Fruit fly (Drosophila melanogaster): Measurements from ENCODE around the gene CG6118.

The CG6118 gene

DNA sequence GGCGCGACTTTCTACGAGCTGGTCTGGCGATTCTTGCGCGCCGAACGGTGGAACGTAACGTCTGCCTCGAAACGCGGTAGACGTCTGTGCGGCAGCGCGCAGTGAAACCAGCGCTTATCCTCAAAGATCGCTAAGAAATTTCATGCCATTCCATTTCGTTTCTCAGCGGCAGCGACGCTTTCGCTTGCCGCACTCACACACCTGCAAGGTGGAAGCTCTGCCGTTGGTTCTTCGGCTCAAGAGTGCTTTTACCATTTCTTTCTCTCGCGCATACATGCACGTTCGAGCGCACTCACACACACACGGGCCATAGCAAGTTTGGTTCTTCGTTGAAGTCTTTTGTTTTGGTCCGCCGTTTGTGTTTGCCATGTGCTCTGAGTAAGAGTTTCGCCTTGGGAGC is at the start of gene CG6118:
Gene CG6118 (minus strand): TSS at position 63 of the 400 bp plus-strand sequence.
- TF ChIP-seq psq (optimal IDR thresholded peaks at IDR 0.05), result no peak
- TF ChIP-seq EcR (GFP tag; optimal IDR thresholded peaks at IDR 0.05), result no peak
- TF ChIP-seq CG8478 (optimal IDR thresholded peaks at IDR 0.05), result no peak
- TF ChIP-seq usp (GFP tag; optimal IDR thresholded peaks at IDR 0.05), result no peak
- TF ChIP-seq pan (optimal IDR thresholded peaks at IDR 0.05), result no peak
- no peak for TF ChIP-seq Dll (optimal IDR thresholded peaks at IDR 0.05)

DNA sequence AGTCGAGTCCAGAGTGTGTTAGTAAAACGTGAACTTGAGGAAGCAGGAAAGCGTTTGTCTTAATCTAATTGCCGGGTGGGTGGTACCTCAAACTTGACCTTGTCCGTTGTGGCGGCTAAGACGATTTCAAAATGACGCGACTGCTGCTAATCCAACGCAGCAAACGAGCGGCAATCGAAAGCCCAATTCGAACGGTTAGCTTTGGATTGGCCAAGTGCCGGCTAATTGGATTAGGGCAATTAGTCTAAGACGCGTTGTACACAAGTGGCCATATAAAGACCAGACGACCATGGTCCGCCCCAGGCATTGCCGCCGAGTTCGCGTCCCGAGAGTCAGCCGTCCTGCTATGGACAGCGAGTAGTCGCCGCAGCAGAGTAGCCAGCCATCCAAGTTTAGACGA is 48.3 kb upstream of the CG6118 start, which contains the start of gene Rh6:
Gene Rh6 (plus strand): TSS at position 301 of the 400 bp plus-strand sequence.
- no peak for TF ChIP-seq usp (GFP tag; optimal IDR thresholded peaks at IDR 0.05)
- TF ChIP-seq CG8478 (optimal IDR thresholded peaks at IDR 0.05), result no peak
- no peak for TF ChIP-seq pan (optimal IDR thresholded peaks at IDR 0.05)
- no peak for TF ChIP-seq EcR (GFP tag; optimal IDR thresholded peaks at IDR 0.05)
- no peak for TF ChIP-seq psq (optimal IDR thresholded peaks at IDR 0.05)
- no peak for TF ChIP-seq Dll (optimal IDR thresholded peaks at IDR 0.05)

DNA sequence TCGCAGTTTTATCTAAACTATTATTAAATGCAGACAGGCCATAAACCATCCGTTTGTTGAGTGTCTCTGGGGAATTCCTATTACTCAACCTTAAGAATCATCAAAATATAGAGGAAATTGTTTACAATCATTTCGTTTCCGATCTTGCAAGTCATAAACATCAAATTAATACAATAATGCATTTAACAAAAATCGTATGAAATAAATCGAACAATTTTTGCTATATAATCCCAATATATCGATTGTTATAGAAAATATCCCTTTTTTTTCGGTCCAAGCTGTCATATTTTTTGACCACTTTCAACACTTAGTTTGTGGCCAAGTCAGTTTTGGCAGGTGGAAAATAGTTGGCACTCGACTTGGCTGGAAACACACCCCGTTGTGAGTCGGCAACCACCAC is 47.1 kb upstream of the CG6118 start, which contains the start of gene B9d1:
Gene B9d1 (plus strand): TSS at position 301 of the 400 bp plus-strand sequence.
- TF ChIP-seq Dll (optimal IDR thresholded peaks at IDR 0.05) (no peak), pan (optimal IDR thresholded peaks at IDR 0.05) (no peak), psq (optimal IDR thresholded peaks at IDR 0.05) (no peak), CG8478 (optimal IDR thresholded peaks at IDR 0.05) (no peak), EcR (GFP tag; optimal IDR thresholded peaks at IDR 0.05) (no peak), usp (GFP tag; optimal IDR thresholded peaks at IDR 0.05) (no peak)

DNA sequence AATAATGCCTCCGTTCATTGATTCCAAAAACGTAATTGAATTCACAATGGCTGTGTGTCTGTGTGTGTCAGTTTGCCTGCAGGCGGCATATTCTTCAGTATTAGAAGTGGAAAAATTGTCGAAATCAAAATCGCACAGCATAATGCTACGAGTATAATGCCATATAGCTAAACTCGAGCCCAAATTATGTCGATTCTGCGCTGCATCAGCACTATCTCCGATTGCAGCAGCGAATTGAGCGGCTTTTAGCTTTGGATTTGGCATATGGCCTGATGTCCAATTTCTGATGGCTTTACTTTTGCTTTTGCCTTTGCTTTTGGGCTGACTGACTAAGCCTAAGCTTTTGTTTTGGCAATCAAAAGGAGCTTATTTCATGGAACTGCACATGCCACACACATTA is 45.5 kb upstream of the CG6118 start:
- TF ChIP-seq psq (optimal IDR thresholded peaks at IDR 0.05) (no peak), Dll (optimal IDR thresholded peaks at IDR 0.05) (no peak), EcR (GFP tag; optimal IDR thresholded peaks at IDR 0.05) (no peak), usp (GFP tag; optimal IDR thresholded peaks at IDR 0.05) (no peak), pan (optimal IDR thresholded peaks at IDR 0.05) (no peak), CG8478 (optimal IDR thresholded peaks at IDR 0.05) (no peak)

DNA sequence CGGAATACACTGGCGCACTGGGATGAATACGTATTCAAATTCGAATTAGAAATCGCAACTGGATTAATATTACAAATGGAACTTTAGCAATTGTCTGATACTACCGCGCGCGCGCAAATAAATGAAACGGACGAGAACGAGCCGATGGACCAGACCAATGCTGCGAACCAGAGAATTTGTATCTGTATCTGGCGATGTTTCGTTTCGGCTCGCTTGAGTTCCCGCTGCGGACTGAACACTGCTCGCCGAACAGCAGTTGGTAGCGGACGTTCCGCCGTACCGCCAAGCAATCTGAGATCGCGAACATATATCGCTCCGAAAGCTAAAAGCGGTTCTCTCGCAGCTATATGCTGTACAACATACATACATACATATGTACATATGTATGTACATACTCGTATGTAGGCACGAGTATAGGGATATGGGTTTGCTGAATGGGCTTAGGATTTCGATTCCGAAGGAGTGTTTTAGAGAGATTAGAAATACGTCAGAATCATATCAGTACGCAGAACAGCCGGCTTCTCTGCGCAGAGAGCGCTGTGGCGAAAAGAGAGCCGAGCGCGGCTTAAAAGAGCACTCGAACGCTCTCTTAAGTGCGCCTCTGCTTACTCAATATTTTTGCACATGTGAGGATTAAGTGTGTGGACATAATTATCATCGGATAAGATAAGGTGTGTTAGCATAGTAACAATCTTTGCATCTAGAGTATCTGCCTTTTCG is 41.6 kb upstream of the CG6118 start, which contains the start of gene AdamTS-A:
Gene AdamTS-A (minus strand): TSS at position 221 of the 720 bp plus-strand sequence.
- TF ChIP-seq CG8478 (optimal IDR thresholded peaks at IDR 0.05) (no peak), Dll (optimal IDR thresholded peaks at IDR 0.05) (peak; percentile 55), EcR (GFP tag; optimal IDR thresholded peaks at IDR 0.05) (no peak), pan (optimal IDR thresholded peaks at IDR 0.05) (no peak), usp (GFP tag; optimal IDR thresholded peaks at IDR 0.05) (no peak)

DNA sequence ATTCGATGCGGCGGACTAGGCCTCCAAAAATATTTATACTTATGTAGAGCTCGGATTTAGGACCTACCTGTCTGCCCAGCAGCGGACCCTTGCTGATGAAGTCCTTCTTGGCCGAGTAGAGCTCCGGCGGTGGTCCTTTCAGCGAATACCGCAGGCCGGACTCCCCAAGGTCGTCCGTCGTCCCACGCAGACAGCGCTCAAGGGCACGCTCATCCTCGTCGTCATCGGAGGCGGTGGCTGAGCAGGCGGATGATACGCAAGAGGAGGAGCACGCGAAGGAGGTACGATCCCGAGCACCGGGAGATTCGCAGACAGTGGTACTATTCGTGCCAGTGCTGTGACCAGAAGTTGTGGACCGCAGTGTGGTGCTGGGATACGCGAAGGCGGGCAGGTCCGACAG is 40.3 kb upstream of the CG6118 start:
- TF ChIP-seq EcR (GFP tag; optimal IDR thresholded peaks at IDR 0.05), result no peak
- no peak for TF ChIP-seq Dll (optimal IDR thresholded peaks at IDR 0.05)
- TF ChIP-seq pan (optimal IDR thresholded peaks at IDR 0.05), result no peak
- no peak for TF ChIP-seq CG8478 (optimal IDR thresholded peaks at IDR 0.05)

DNA sequence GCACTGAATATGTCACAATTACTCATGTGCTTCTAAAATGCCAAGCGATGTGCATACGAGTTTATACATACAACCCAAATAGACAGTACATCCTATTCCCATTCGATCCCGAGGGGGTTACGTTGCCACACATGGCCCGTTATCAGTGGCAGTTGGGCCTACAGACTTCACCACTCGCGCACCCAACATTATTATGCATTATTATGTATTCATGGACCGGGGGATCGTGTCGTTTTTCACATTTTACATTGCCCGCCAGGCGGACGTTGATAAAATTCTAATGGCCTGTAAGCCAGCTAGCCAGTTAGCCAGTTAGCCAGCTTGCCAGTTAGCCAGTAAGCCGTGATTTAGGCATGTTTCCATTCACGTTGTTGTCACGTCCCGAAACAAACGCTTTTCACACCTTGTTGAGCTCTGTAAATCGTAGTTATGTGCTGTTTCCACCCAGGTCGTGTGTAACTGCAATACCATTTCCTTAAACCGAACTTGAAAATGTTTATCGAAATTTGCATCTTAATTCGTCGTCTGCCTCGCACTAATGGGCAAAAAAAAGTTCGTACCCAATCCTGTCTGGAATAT is 38.9 kb upstream of the CG6118 start:
- no peak for TF ChIP-seq EcR (GFP tag; optimal IDR thresholded peaks at IDR 0.05)
- TF ChIP-seq pan (optimal IDR thresholded peaks at IDR 0.05), result no peak
- no peak for TF ChIP-seq usp (GFP tag; optimal IDR thresholded peaks at IDR 0.05)
- no peak for TF ChIP-seq psq (optimal IDR thresholded peaks at IDR 0.05)
- TF ChIP-seq Dll (optimal IDR thresholded peaks at IDR 0.05), result no peak
- no peak for TF ChIP-seq CG8478 (optimal IDR thresholded peaks at IDR 0.05)

DNA sequence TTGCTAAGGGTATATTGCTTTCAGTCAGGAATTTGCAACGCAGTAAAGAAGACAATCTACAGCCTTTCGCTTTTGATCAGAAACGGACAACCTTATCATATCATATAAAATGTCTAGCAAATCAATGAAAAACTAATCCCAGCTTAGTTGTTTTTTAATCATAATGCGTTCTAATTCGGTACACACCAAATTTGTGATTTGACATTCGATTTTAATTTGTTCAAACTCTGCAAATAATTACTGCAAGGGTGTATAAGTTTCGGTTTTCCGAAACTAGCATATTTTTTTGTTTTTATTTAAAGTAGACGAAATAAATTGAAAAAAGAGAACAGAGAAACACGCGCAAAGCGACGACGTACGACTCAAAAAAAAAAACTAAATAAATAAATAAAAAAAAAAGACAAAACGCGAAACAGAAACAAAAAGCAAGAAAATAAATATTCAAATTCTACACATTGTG is 38.2 kb upstream of the CG6118 start:
- TF ChIP-seq EcR (GFP tag; optimal IDR thresholded peaks at IDR 0.05) (no peak), CG8478 (optimal IDR thresholded peaks at IDR 0.05) (no peak), usp (GFP tag; optimal IDR thresholded peaks at IDR 0.05) (no peak)

DNA sequence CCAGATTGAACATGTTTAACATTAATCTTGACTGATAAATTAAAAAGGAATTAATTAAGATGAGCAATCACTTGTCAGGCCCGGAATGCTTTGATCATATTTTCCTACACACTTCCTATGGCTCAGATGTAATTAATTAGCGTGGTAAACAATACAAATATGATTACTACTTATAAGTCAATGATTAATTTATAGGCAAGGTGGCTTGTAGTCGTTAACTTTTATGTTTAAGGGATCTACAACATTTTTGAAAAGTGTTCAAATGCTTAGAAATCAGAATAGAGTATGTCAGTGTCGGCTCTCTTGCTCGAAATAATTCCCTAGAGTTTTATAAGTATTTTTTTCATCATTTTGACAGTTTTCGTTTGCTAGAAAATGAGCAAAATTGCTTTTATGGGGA is 37.2 kb upstream of the CG6118 start:
- TF ChIP-seq EcR (GFP tag; optimal IDR thresholded peaks at IDR 0.05), result no peak
- TF ChIP-seq psq (optimal IDR thresholded peaks at IDR 0.05), result no peak
- TF ChIP-seq usp (GFP tag; optimal IDR thresholded peaks at IDR 0.05), result no peak

DNA sequence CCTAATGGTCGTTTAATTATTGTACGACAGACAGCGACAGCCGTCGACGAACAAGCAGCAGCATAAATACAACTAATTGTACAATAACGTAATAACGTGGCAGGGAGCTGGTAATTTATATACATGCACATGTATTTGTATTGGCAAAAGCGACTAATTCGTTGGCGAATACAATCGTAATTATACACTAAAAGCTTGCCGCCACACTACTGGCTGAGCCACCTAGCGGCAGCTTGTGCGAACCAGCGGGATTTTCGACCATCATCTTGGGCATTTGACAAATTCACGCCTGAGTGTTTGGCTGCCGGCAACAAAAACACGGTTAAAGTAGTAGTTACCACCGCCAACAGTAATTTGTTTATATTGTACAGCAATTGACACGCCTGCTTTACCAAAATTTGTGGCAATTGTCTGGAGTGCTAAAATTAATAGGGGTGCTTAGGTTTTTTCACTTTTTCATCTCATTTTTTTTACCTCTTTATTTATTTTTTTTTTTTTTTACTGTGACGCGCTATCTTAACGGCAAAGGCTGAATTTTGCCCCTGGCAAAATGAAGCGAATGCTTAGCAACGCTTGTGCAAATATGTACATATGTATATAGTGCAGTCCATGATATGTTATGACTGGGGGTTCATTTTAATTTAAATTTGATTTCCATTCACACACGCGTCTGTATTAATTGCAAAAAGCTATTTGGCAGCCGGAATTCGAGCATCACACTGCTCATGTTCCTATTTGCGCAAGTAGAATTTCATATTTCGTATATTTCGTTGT is 33.6 kb upstream of the CG6118 start:
- no peak for TF ChIP-seq EcR (GFP tag; optimal IDR thresholded peaks at IDR 0.05)
- no peak for TF ChIP-seq CG8478 (optimal IDR thresholded peaks at IDR 0.05)
- TF ChIP-seq pan (optimal IDR thresholded peaks at IDR 0.05), result no peak
- TF ChIP-seq usp (GFP tag; optimal IDR thresholded peaks at IDR 0.05), result no peak
- TF ChIP-seq Dll (optimal IDR thresholded peaks at IDR 0.05), result no peak

DNA sequence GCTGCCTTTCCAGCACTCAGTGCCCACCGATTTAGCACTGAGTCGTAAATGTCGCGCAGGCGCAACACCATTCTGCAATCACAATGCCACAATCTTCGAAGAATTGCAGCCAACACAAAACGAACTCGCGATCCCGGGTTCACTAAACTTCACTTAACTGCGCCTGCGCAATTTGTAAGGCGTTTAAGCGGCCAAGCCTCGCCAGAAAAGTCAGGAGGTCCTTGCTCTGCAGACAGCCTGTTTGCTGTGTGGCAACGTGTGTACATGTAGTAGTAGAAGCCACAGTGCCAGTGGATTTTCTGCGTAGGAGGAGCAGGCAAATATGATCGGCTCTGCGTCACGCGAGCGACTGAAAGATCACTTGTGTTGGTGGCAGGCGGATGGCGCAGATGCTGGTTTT is 28.6 kb upstream of the CG6118 start:
- no peak for TF ChIP-seq Dll (optimal IDR thresholded peaks at IDR 0.05)
- peak in 1 of 2 experiments; percentile 76 for TF ChIP-seq EcR (GFP tag; optimal IDR thresholded peaks at IDR 0.05)

DNA sequence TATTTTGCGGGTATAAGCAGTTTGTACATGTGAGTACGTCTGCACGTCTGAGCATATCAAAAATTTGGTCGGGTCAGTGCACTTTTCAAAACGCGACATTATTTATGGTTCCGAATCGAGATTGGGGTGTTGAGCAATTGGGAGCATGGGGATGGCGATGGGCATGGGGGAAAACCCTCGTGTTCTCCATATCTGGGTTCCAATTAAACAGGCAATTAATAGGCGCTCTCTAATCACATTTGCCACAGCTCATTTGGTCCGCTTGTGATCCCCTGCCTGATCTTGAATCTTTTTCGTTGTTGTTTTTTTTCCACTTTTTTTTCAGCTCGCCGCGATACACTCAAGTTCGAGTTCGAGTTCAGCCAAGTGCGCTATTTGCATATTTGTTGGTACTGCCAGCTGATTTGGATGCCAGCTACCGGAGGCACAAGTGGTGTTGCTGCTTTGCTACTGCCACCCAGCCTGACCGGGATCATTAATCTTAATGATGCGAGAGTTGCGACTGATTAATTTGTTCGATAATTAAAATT is 23.7 kb upstream of the CG6118 start:
- no peak for TF ChIP-seq EcR (GFP tag; optimal IDR thresholded peaks at IDR 0.05)
- TF ChIP-seq psq (optimal IDR thresholded peaks at IDR 0.05), result no peak
- no peak for TF ChIP-seq pan (optimal IDR thresholded peaks at IDR 0.05)
- TF ChIP-seq CG8478 (optimal IDR thresholded peaks at IDR 0.05), result no peak
